Fruit fly (Drosophila melanogaster): Measurements from ENCODE around the gene PNUTS.

Gene PNUTS

DNA sequence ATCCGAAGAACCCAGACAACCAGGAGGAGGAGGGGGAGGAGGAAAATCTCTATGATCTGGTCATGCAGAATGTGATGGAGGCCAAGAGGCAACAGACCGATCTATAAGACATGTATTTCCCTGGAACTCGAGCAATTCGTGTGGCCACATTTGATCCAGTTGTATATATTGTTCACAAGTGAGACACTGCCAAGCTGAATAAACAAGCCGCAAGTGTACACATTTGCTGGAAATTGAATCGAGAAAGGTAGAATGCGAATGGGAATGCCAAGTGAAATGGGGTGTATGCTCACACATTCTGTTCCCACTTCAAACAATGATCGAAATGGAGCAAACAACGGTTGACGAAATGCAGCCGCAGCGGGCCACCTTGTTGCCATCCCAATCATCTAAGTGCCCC, 14.3 kb upstream of the PNUTS start (continued):
- peak; percentile 22 for TF ChIP-seq oc (tag; optimal IDR thresholded peaks at IDR 0.05)
- no peak for TF ChIP-seq CG4404 (GFP tag; IDR thresholded peaks at IDR 0.05)
- TF ChIP-seq Sry-δ (GFP tag; optimal IDR thresholded peaks at IDR 0.05): no peak
- TF ChIP-seq crp (GFP tag; optimal IDR thresholded peaks at IDR 0.05): no peak
- no peak for TF ChIP-seq Dip2 (GFP tag; IDR thresholded peaks at IDR 0.05)
- no peak for TF ChIP-seq Kr (GFP tag; optimal IDR thresholded peaks at IDR 0.05)
- no peak for TF ChIP-seq CG1647 (GFP tag; optimal IDR thresholded peaks at IDR 0.05)
- no peak for TF ChIP-seq CG4424 (GFP tag; optimal IDR thresholded peaks at IDR 0.05)
- no peak for TF ChIP-seq odd (GFP tag; optimal IDR thresholded peaks at IDR 0.05)
- no peak for TF ChIP-seq CG12219 (GFP tag; optimal IDR thresholded peaks at IDR 0.05)
- no peak for TF ChIP-seq trem (tag; optimal IDR thresholded peaks at IDR 0.05)
- TF ChIP-seq CG11696 (GFP tag; IDR thresholded peaks at IDR 0.05): peak; percentile 21; the same call in 1 of the 2 replicates
- peak in 1 of 2 experiments; percentile 37 for TF ChIP-seq bsh (GFP tag; optimal IDR thresholded peaks at IDR 0.05)
- no peak for TF ChIP-seq Dip3 (GFP tag; optimal IDR thresholded peaks at IDR 0.05)
- peak; percentile 14 for TF ChIP-seq CG13296 (GFP tag; optimal IDR thresholded peaks at IDR 0.05)
- peak; percentile 14 for TF ChIP-seq CG10209 (GFP tag; optimal IDR thresholded peaks at IDR 0.05)
- no peak for TF ChIP-seq CG10147 (GFP tag; optimal IDR thresholded peaks at IDR 0.05)
- TF ChIP-seq dan (GFP tag; IDR thresholded peaks at IDR 0.05): no peak
- TF ChIP-seq Camta (GFP tag; optimal IDR thresholded peaks at IDR 0.05): no peak
- TF ChIP-seq MTF-1 (GFP tag; optimal IDR thresholded peaks at IDR 0.05; ENCODE audit: borderline replicate concordance): peak; percentile 48
- TF ChIP-seq HLH54F (GFP tag; optimal IDR thresholded peaks at IDR 0.05): no peak
- no peak for TF ChIP-seq CG12155 (GFP tag; optimal IDR thresholded peaks at IDR 0.05)
- peak; percentile 21 for TF ChIP-seq Meics (GFP tag; optimal IDR thresholded peaks at IDR 0.05)
- 0 out of 2 replicates have a peak, but pooled peaks have one; percentile 26 for TF ChIP-seq crol (GFP tag; IDR thresholded peaks at IDR 0.05)
- no peak for TF ChIP-seq al (GFP tag; IDR thresholded peaks at IDR 0.05)
- peak; percentile 31 for TF ChIP-seq CG33557 (GFP tag; optimal IDR thresholded peaks at IDR 0.05)
- TF ChIP-seq CG17912 (GFP tag; optimal IDR thresholded peaks at IDR 0.05): no peak
- no peak for TF ChIP-seq Nf-YA (GFP tag; IDR thresholded peaks at IDR 0.05)
- TF ChIP-seq dmrt11E (tag; optimal IDR thresholded peaks at IDR 0.05): no peak
- TF ChIP-seq CG15073 (GFP tag; optimal IDR thresholded peaks at IDR 0.05): no peak
- no peak for TF ChIP-seq CG12299 (tag; optimal IDR thresholded peaks at IDR 0.05)
- no peak for TF ChIP-seq row (GFP tag; IDR thresholded peaks at IDR 0.05)
- no peak for TF ChIP-seq Ada2b (GFP tag; IDR thresholded peaks at IDR 0.05)
- TF ChIP-seq Dp (GFP tag; optimal IDR thresholded peaks at IDR 0.05): no peak
- TF ChIP-seq CG4820 (GFP tag; optimal IDR thresholded peaks at IDR 0.05): no peak
- TF ChIP-seq CG2199 (GFP tag; IDR thresholded peaks at IDR 0.05): no peak
- TF ChIP-seq CG8478 (optimal IDR thresholded peaks at IDR 0.05): no peak
- TF ChIP-seq Hmx (GFP tag; optimal IDR thresholded peaks at IDR 0.05): no peak
- peak; percentile 43 for TF ChIP-seq CG1603 (tag; optimal IDR thresholded peaks at IDR 0.05)
- peak; percentile 0 for TF ChIP-seq CG2202 (tag; optimal IDR thresholded peaks at IDR 0.05)
- TF ChIP-seq CG15514 (GFP tag; optimal IDR thresholded peaks at IDR 0.05): peak; percentile 52
- TF ChIP-seq CG3281 (GFP tag; optimal IDR thresholded peaks at IDR 0.05): peak; percentile 29
- peak; percentile 73 for TF ChIP-seq lab (GFP tag; optimal IDR thresholded peaks at IDR 0.05)
- no peak for TF ChIP-seq Ssrp (tag; optimal IDR thresholded peaks at IDR 0.05)
- no peak for TF ChIP-seq CG2116 (GFP tag; optimal IDR thresholded peaks at IDR 0.05)
- no peak for TF ChIP-seq chinmo (GFP tag; IDR thresholded peaks at IDR 0.05; ENCODE audit: partially characterized antibody)
- TF ChIP-seq Atf-2 (GFP tag; optimal IDR thresholded peaks at IDR 0.05): no peak
- TF ChIP-seq Doc2 (GFP tag; IDR thresholded peaks at IDR 0.05): no peak
- no peak for TF ChIP-seq Mrtf (GFP tag; IDR thresholded peaks at IDR 0.05)
- no peak for TF ChIP-seq D19B (GFP tag; optimal IDR thresholded peaks at IDR 0.05)
- no peak for TF ChIP-seq tin (GFP tag; optimal IDR thresholded peaks at IDR 0.05)
- TF ChIP-seq Sox102F (GFP tag; optimal IDR thresholded peaks at IDR 0.05): no peak

Measured in whole organism, embryonic.